Fruit fly (Drosophila melanogaster) whole organism, embryonic: ENCODE results near the gene CG5068.

Source experiments
- Atf6 ChIP-seq: fragments of 200-800 bp; sonication (Bioruptor generic); IDR thresholded peaks from 2 replicates; pipeline ENCODE4 v1.3.6; 2022; ENCODE audit warnings: missing biosample characterization, missing genetic modification characterization
- CG10543 ChIP-seq: fragments of 200-800 bp; sonication (Bioruptor generic); optimal IDR thresholded peaks from 3 replicates; lab custom pipeline; 2017; ENCODE audit warnings: missing biosample characterization, mild to moderate bottlenecking, missing genetic modification characterization, moderate library complexity
- CG12391 ChIP-seq: fragments of 200-800 bp; sonication (Bioruptor generic); optimal IDR thresholded peaks from 3 replicates; lab custom pipeline; 2018; ENCODE audit warnings: missing biosample characterization, mild to moderate bottlenecking, missing genetic modification characterization, moderate library complexity
- CG13424 ChIP-seq: fragments of 200-800 bp; sonication (Bioruptor generic); optimal IDR thresholded peaks from 2 replicates; lab custom pipeline; 2019; ENCODE audit warnings: missing biosample characterization, mild to moderate bottlenecking, missing genetic modification characterization, moderate library complexity
- CG14965 ChIP-seq: fragments of 200-800 bp; sonication (Bioruptor generic); optimal IDR thresholded peaks from 2 replicates; lab custom pipeline; 2016; ENCODE audit warnings: missing biosample characterization, missing genetic modification characterization, borderline replicate concordance
- CG15479 ChIP-seq: fragments of 200-800 bp; sonication (Bioruptor generic); optimal IDR thresholded peaks from 3 replicates; lab custom pipeline; 2019; ENCODE audit warnings: missing biosample characterization, mild to moderate bottlenecking, missing genetic modification characterization, moderate library complexity
- CG17385 ChIP-seq: fragments of 200-800 bp; sonication (Bioruptor generic); optimal IDR thresholded peaks from 3 replicates; lab custom pipeline; 2018; ENCODE audit warnings: missing biosample characterization, mild to moderate bottlenecking, missing genetic modification characterization
- CG1832 ChIP-seq: fragments of 200-800 bp; sonication (Bioruptor generic); optimal IDR thresholded peaks from 2 replicates; lab custom pipeline; 2017; ENCODE audit warnings: missing biosample characterization, mild to moderate bottlenecking, missing genetic modification characterization, inconsistent platforms
- CG2120 ChIP-seq: fragments of 200-800 bp; sonication (Bioruptor generic); optimal IDR thresholded peaks from 3 replicates; lab custom pipeline; 2016; ENCODE audit warnings: missing biosample characterization, missing genetic modification characterization
- CG2875 ChIP-seq: fragments of 200-800 bp; sonication (Bioruptor generic); optimal IDR thresholded peaks from 2 replicates; lab custom pipeline; 2017; ENCODE audit warnings: missing biosample characterization, mild to moderate bottlenecking, missing genetic modification characterization, missing genetic modification reagents
- CG32532 ChIP-seq: fragments of 200-800 bp; sonication (Bioruptor generic); IDR thresholded peaks from 2 replicates; pipeline ENCODE4 v1.3.6; 2022; ENCODE audit warnings: missing biosample characterization, missing genetic modification characterization
- CG34422 ChIP-seq: fragments of 200-800 bp; sonication (Bioruptor generic); IDR thresholded peaks from 3 replicates; pipeline ENCODE4 v1.3.6; 2022; ENCODE audit warnings: missing biosample characterization, missing genetic modification characterization
- CG3847 ChIP-seq: fragments of 200-800 bp; sonication (Bioruptor generic); IDR thresholded peaks from 2 replicates; pipeline ENCODE4 v1.3.6; 2022; ENCODE audit warnings: missing biosample characterization, missing genetic modification characterization
- CG4424 ChIP-seq: fragments of 200-800 bp; sonication (Bioruptor generic); optimal IDR thresholded peaks from 3 replicates; lab custom pipeline; 2016; ENCODE audit warnings: missing biosample characterization, missing genetic modification characterization
- CG6254 ChIP-seq: fragments of 200-800 bp; sonication (Bioruptor generic); optimal IDR thresholded peaks from 3 replicates; lab custom pipeline; 2017; ENCODE audit warnings: mild to moderate bottlenecking, missing biosample characterization, missing genetic modification reagents, missing genetic modification characterization
- D19A ChIP-seq: fragments of 200-800 bp; optimal IDR thresholded peaks from 3 replicates; lab custom pipeline; 2019; ENCODE audit warnings: missing biosample characterization, mild to moderate bottlenecking, missing genetic modification characterization, moderate library complexity
- Dref ChIP-seq: fragments of 200-800 bp; sonication (Bioruptor generic); IDR thresholded peaks from 2 replicates; pipeline ENCODE4 v1.3.6; 2022; ENCODE audit warnings: missing biosample characterization, missing genetic modification characterization
- Ets97D ChIP-seq: fragments of 200-800 bp; sonication (Bioruptor generic); optimal IDR thresholded peaks from 3 replicates; lab custom pipeline; 2016; ENCODE audit warnings: missing biosample characterization, missing genetic modification characterization
- Hand ChIP-seq: fragments of 200-800 bp; sonication (Bioruptor generic); optimal IDR thresholded peaks from 2 replicates; lab custom pipeline; 2017; ENCODE audit warnings: mild to moderate bottlenecking, missing biosample characterization, missing genetic modification reagents, missing genetic modification characterization
- Kr ChIP-seq: fragments of 200-800 bp; sonication (Bioruptor generic); optimal IDR thresholded peaks from 2 replicates; lab custom pipeline; 2017; ENCODE audit warnings: missing biosample characterization, mild to moderate bottlenecking, missing genetic modification characterization
- Lpt ChIP-seq: fragments of >200 bp; optimal IDR thresholded peaks from 2 replicates; lab custom pipeline; 2018; ENCODE audit warnings: missing biosample characterization, missing genetic modification characterization
- Mes4 ChIP-seq: fragments of 200-800 bp; sonication (Bioruptor generic); optimal IDR thresholded peaks from 2 replicates; lab custom pipeline; 2016; ENCODE audit warnings: missing biosample characterization, missing genetic modification characterization
- Nf-YA ChIP-seq: fragments of 200-800 bp; sonication (Bioruptor generic); IDR thresholded peaks from 2 replicates; pipeline ENCODE4 v1.3.6; 2022; ENCODE audit warnings: missing biosample characterization, missing genetic modification characterization
- Nf-YB ChIP-seq: fragments of 200-800 bp; sonication (Bioruptor generic); optimal IDR thresholded peaks from 3 replicates; lab custom pipeline; 2019; ENCODE audit warnings: missing biosample characterization, mild to moderate bottlenecking, missing genetic modification characterization, moderate library complexity
- PHDP ChIP-seq: fragments of 200-800 bp; sonication (Bioruptor generic); optimal IDR thresholded peaks from 3 replicates; lab custom pipeline; 2018; ENCODE audit warnings: missing biosample characterization, mild to moderate bottlenecking, missing genetic modification characterization, moderate library complexity
- Ptx1 ChIP-seq: fragments of 200-800 bp; sonication (Bioruptor generic); IDR thresholded peaks from 2 replicates; pipeline ENCODE4 v1.3.6; 2022; ENCODE audit warnings: missing biosample characterization, missing genetic modification characterization
- Trl ChIP-seq, 3 experiments: fragments of >200 bp in 2 of 3; fragments of 200-800 bp in 1 of 3; sonication (Bioruptor generic) in 1 of 3; optimal IDR thresholded peaks; 2 replicates in 1 of 3; 3 replicates in 2 of 3; lab custom pipeline; 2016 to 2017; ENCODE audit warnings: missing biosample characterization in 1 of 3, missing genetic modification characterization in 1 of 3
- Xbp1 ChIP-seq: fragments of 200-800 bp; sonication (Bioruptor generic); optimal IDR thresholded peaks from 3 replicates; lab custom pipeline; 2016; ENCODE audit warnings: missing biosample characterization, mild to moderate bottlenecking, missing genetic modification characterization
- ab ChIP-seq: fragments of 200-800 bp; sonication (Bioruptor generic); optimal IDR thresholded peaks from 2 replicates; lab custom pipeline; 2016; ENCODE audit warnings: missing biosample characterization, missing genetic modification characterization
- ac ChIP-seq: fragments of 200-800 bp; sonication (Bioruptor generic); optimal IDR thresholded peaks from 3 replicates; lab custom pipeline; 2017; ENCODE audit warnings: missing biosample characterization, mild to moderate bottlenecking, missing genetic modification characterization
- bcd ChIP-seq: fragments of 200-800 bp; sonication (Bioruptor generic); optimal IDR thresholded peaks from 2 replicates; lab custom pipeline; 2017; ENCODE audit warnings: missing biosample characterization, mild to moderate bottlenecking, missing genetic modification characterization
- bsh ChIP-seq, 2 experiments: fragments of 200-800 bp; sonication (Bioruptor generic); optimal IDR thresholded peaks; 2 replicates each; lab custom pipeline; 2017 to 2018; ENCODE audit warnings: mild to moderate bottlenecking in 2 of 2, missing biosample characterization in 2 of 2, missing genetic modification characterization in 2 of 2, moderate library complexity in 1 of 2
- croc ChIP-seq: fragments of 200-800 bp; sonication (Bioruptor generic); conservative IDR thresholded peaks from 3 replicates; pipeline ENCODE4 v1.3.6; 2022; ENCODE audit warnings: missing biosample characterization, missing genetic modification characterization
- disco-r ChIP-seq: fragments of 200-800 bp; sonication (Bioruptor generic); optimal IDR thresholded peaks from 2 replicates; lab custom pipeline; 2016; ENCODE audit warnings: missing biosample characterization, missing genetic modification characterization
- dmrt11E ChIP-seq: fragments of 200-800 bp; sonication (Bioruptor generic); optimal IDR thresholded peaks from 3 replicates; lab custom pipeline; 2018; ENCODE audit warnings: missing biosample characterization, mild to moderate bottlenecking, missing genetic modification characterization, moderate library complexity
- dysf ChIP-seq: fragments of 200-800 bp; sonication (Bioruptor generic); IDR thresholded peaks from 3 replicates; pipeline ENCODE4 v1.3.6; 2022; ENCODE audit warnings: missing biosample characterization, missing genetic modification characterization
- odd ChIP-seq: fragments of 200-800 bp; sonication (Bioruptor generic); optimal IDR thresholded peaks from 2 replicates; lab custom pipeline; 2017; ENCODE audit warnings: missing biosample characterization, mild to moderate bottlenecking, missing genetic modification characterization
- pita ChIP-seq: fragments of 200-800 bp; sonication (Bioruptor generic); optimal IDR thresholded peaks from 2 replicates; lab custom pipeline; 2017; ENCODE audit warnings: missing biosample characterization, mild to moderate bottlenecking, missing genetic modification characterization
- prd ChIP-seq, 3 experiments: fragments of >200 bp in 2 of 3; fragments of 200-800 bp in 1 of 3; sonication (Bioruptor generic) in 1 of 3; optimal IDR thresholded peaks in 2 of 3; IDR thresholded peaks in 1 of 3; 2 replicates in 2 of 3; 3 replicates in 1 of 3; pipeline versions ENCODE4 v1.3.6 to Lab custom; 2017 to 2022; ENCODE audit warnings: missing biosample characterization in 1 of 3, missing genetic modification characterization in 1 of 3
- sens-2 ChIP-seq: fragments of 200-800 bp; sonication (Bioruptor generic); IDR thresholded peaks from 2 replicates; pipeline ENCODE4 v1.3.6; 2022; ENCODE audit warnings: missing biosample characterization, missing genetic modification characterization
- seq ChIP-seq: fragments of 200-800 bp; sonication (Bioruptor generic); IDR thresholded peaks from 2 replicates; pipeline ENCODE4 v1.3.6; 2022; ENCODE audit warnings: missing biosample characterization, missing genetic modification characterization
- sna ChIP-seq: fragments of 200-800 bp; sonication (Bioruptor generic); IDR thresholded peaks from 2 replicates; pipeline ENCODE4 v1.3.6; 2022; ENCODE audit warnings: missing biosample characterization, missing genetic modification characterization; ENCODE audit not compliant: partially characterized antibody
- tgo ChIP-seq: fragments of 200-800 bp; sonication (Bioruptor generic); IDR thresholded peaks from 3 replicates; pipeline ENCODE4 v1.3.6; 2022; ENCODE audit warnings: missing biosample characterization, missing genetic modification characterization
- unc-4 ChIP-seq: fragments of 200-800 bp; sonication (Bioruptor generic); IDR thresholded peaks from 2 replicates; pipeline ENCODE4 v1.3.6; 2022; ENCODE audit warnings: missing biosample characterization, missing genetic modification characterization; ENCODE audit not compliant: partially characterized antibody
- zfh1 ChIP-seq: fragments of 200-800 bp; sonication (Bioruptor generic); IDR thresholded peaks from 3 replicates; pipeline ENCODE4 v1.3.6; 2022; ENCODE audit warnings: missing biosample characterization, missing genetic modification characterization
- zfh2 ChIP-seq: fragments of 200-800 bp; sonication (Bioruptor generic); optimal IDR thresholded peaks from 2 replicates; lab custom pipeline; 2016; ENCODE audit warnings: missing biosample characterization, missing genetic modification characterization

CG5068 gene

dm6 chr3L:9020436-9021370 is 34.2 kb downstream of the CG5068 start (continued):
- no peak for TF ChIP-seq Hand (GFP tag; lab: Kevin White, UChicago)
- no peak for TF ChIP-seq D19A
- no peak for TF ChIP-seq seq
- TF ChIP-seq odd = no peak
- no peak for TF ChIP-seq prd (optimal IDR thresholded peaks at IDR 0.05; lab: Kevin White, UChicago)
- TF ChIP-seq prd (GFP tag; IDR thresholded peaks at IDR 0.05; lab: Robert Waterston, UW) = peak; percentile 81
- no peak for TF ChIP-seq Kr
- no peak for TF ChIP-seq tgo (GFP tag; lab: Robert Waterston, UW)
- TF ChIP-seq Trl (optimal IDR thresholded peaks at IDR 0.05; lab: Kevin White, UChicago) = no peak
- TF ChIP-seq Trl (GFP tag; optimal IDR thresholded peaks at IDR 0.05; lab: Kevin White, UChicago) = no peak
- TF ChIP-seq, all 482 proteins: peak for 36

- TF ChIP-seq Nf-YA (GFP tag; lab: Robert Waterston, UW) (0 out of 2 replicates have a peak, but pooled peaks have one; percentile 10), CG1832 (GFP tag; lab: Kevin White, UChicago) (no peak), dysf (GFP tag; lab: Robert Waterston, UW) (peak; percentile 56; the same call in 1 of the 3 replicates), sna (GFP tag; lab: Robert Waterston, UW) (no peak), CG34422 (peak; percentile 59; the same call in 1 of the 3 replicates), zfh1 (GFP tag; lab: Robert Waterston, UW) (peak; percentile 91), croc (GFP tag; lab: Robert Waterston, UW) (peak; percentile 69), bsh (GFP tag; optimal IDR thresholded peaks at IDR 0.05; lab: Kevin White, UChicago) (peak in 1 of 2 experiments; percentile 77), Lpt (GFP tag; lab: Kevin White, UChicago) (no peak), CG6254 (GFP tag; lab: Kevin White, UChicago) (peak; percentile 61), ac (GFP tag; lab: Kevin White, UChicago) (peak; percentile 87), CG14965 (peak; percentile 20), dmrt11E (tag; lab: Kevin White, UChicago) (peak; percentile 91), Dref (GFP tag; lab: Robert Waterston, UW) (no peak), zfh2 (peak; percentile 6), pita (no peak), Atf6 (GFP tag; lab: Robert Waterston, UW) (no peak), Nf-YB (GFP tag; lab: Kevin White, UChicago) (no peak), bcd (GFP tag; lab: Kevin White, UChicago) (peak; percentile 43), Mes4 (peak; percentile 51), CG13424 (tag; lab: Kevin White, UChicago) (peak; percentile 55), CG32532 (GFP tag; lab: Robert Waterston, UW) (peak; percentile 48; the same call in 1 of the 2 replicates), disco-r (GFP tag; lab: Kevin White, UChicago) (no peak), CG17385 (GFP tag; lab: Kevin White, UChicago) (peak; percentile 47), Xbp1 (GFP tag; lab: Kevin White, UChicago) (peak; percentile 67), CG15479 (GFP tag; lab: Kevin White, UChicago) (peak; percentile 80), sens-2 (peak; percentile 10; the same call in 1 of the 2 replicates), unc-4 (no peak), PHDP (tag; lab: Kevin White, UChicago) (peak; percentile 52), CG4424 (GFP tag; lab: Kevin White, UChicago) (peak; percentile 65), CG10543 (peak; percentile 6), CG12391 (peak; percentile 78), CG2120 (peak; percentile 60), CG3847 (GFP tag; lab: Robert Waterston, UW) (0 out of 2 replicates have a peak, but pooled peaks have one; percentile 19), Ets97D (peak; percentile 5), Ptx1 (GFP tag; lab: Robert Waterston, UW) (peak; percentile 42; the same call in 1 of the 2 replicates), CG2875 (GFP tag; lab: Kevin White, UChicago) (peak; percentile 46), ab (GFP tag; lab: Kevin White, UChicago) (peak; percentile 28)
Observed at dm6 chr3L:9023627-9024026, 37.1 kb downstream of the CG5068 start.
